Worm (Caenorhabditis elegans): Measurements from ENCODE around the gene pho-11.

DNA sequence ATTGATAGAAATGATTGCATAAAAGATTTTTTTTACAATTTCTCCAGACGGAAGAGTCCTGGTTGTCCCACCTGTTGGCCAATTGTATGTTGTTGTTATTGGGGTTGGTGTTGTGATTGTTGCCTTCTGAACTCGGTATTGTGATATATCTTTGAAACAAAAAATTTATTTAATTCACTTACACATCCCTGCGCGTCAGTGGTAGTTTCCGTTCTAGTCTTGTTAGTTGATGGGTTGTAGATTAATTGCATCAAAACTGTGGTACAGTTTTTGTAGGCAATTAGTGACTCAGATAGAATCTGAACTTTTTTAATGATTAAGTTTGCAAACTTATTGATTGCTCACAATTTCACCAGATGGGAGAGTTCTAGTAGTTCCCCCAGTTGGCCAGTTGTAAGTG is 27.2 kb upstream of the pho-11 start:
- TF ChIP-seq mdt-29 (GFP tag; IDR thresholded peaks at IDR 0.05) (no peak), lin-29 (GFP tag; IDR thresholded peaks at IDR 0.05) (no peak), nhr-77 (tag; optimal IDR thresholded peaks at IDR 0.05) (no peak), daf-12 (tag; optimal IDR thresholded peaks at IDR 0.05) (no peak), zag-1 (tag; optimal IDR thresholded peaks at IDR 0.05) (no peak), nhr-10 (tag; optimal IDR thresholded peaks at IDR 0.05) (no peak), nhr-111 (GFP tag; optimal IDR thresholded peaks at IDR 0.05) (no peak), R02D3.7 (tag; optimal IDR thresholded peaks at IDR 0.05) (no peak), aha-1 (tag) (no peak), duxl-1 (tag; optimal IDR thresholded peaks at IDR 0.05; ENCODE audit: poor library complexity) (no peak), ces-1 (GFP tag; optimal IDR thresholded peaks at IDR 0.05) (no peak), mxl-3 (GFP tag; optimal IDR thresholded peaks at IDR 0.05) (no peak), unc-39 (tag; optimal IDR thresholded peaks at IDR 0.05) (no peak)

Measured in whole organism, L4 larva.